Worm (Caenorhabditis elegans) whole organism, young adult: Measurements from ENCODE around the gene clec-63.

Experiments used
- B0019.2 ChIP-seq: fragments of 200-800 bp; sonication (Bioruptor generic); conservative IDR thresholded peaks from 2 replicates; pipeline ENCODE4 v1.3.6; 2022; ENCODE audit warnings: missing genetic modification reagents, missing genetic modification characterization, missing compliant biosample characterization
- B0035.1 ChIP-seq: sonication (generic microtip); optimal IDR thresholded peaks from 2 replicates; lab custom pipeline; 2016; ENCODE audit warnings: missing genetic modification characterization, mild to moderate bottlenecking, missing compliant biosample characterization, missing genotype, missing genetic modification reagents
- B0261.1 ChIP-seq: sonication (generic microtip); optimal IDR thresholded peaks from 2 replicates; lab custom pipeline; 2016; ENCODE audit warnings: mild to moderate bottlenecking, missing genetic modification characterization, moderate library complexity, missing compliant biosample characterization
- B0336.3 ChIP-seq: fragments of 200-800 bp; sonication (Bioruptor generic); IDR thresholded peaks from 2 replicates; pipeline ENCODE4 v1.3.6; 2022; ENCODE audit warnings: missing genetic modification characterization, missing compliant biosample characterization
- C06A6.2 ChIP-seq: fragments of 200-800 bp; sonication (Bioruptor generic); conservative IDR thresholded peaks from 2 replicates; pipeline ENCODE4 v1.3.6; 2022; ENCODE audit warnings: missing genetic modification characterization, missing compliant biosample characterization
- C17E4.6 ChIP-seq: fragments of 200-800 bp; sonication (Bioruptor generic); IDR thresholded peaks from 2 replicates; pipeline ENCODE4 v1.3.6; 2022; ENCODE audit warnings: missing genetic modification reagents, missing genetic modification characterization, missing compliant biosample characterization
- F10E7.11 ChIP-seq: sonication (generic microtip); optimal IDR thresholded peaks from 2 replicates; lab custom pipeline; 2017; ENCODE audit warnings: mild to moderate bottlenecking, missing genetic modification characterization, moderate library complexity, missing compliant biosample characterization
- F23B12.7 ChIP-seq: sonication (generic microtip); optimal IDR thresholded peaks from 2 replicates; lab custom pipeline; 2017; ENCODE audit warnings: missing genetic modification characterization, mild to moderate bottlenecking, missing compliant biosample characterization, antibody characterized with exemption, moderate library complexity; ENCODE audit not compliant: insufficient read depth
- F55B11.4 ChIP-seq: sonication (generic microtip); optimal IDR thresholded peaks from 2 replicates; lab custom pipeline; 2016; ENCODE audit warnings: missing compliant biosample characterization, missing genetic modification characterization, borderline replicate concordance; ENCODE audit not compliant: insufficient read depth
- F57A8.1 ChIP-seq: fragments of 200-800 bp; sonication (Bioruptor generic); optimal IDR thresholded peaks from 2 replicates; lab custom pipeline; 2018; ENCODE audit warnings: mild to moderate bottlenecking, missing genetic modification characterization, moderate library complexity, missing compliant biosample characterization
- K12H6.12 ChIP-seq: fragments of 200-800 bp; sonication (Bioruptor generic); optimal IDR thresholded peaks from 2 replicates; lab custom pipeline; 2018; ENCODE audit warnings: mild to moderate bottlenecking, missing genetic modification characterization, missing compliant biosample characterization
- T07F8.4 ChIP-seq: sonication (generic microtip); optimal IDR thresholded peaks from 2 replicates; lab custom pipeline; 2016; ENCODE audit warnings: mild to moderate bottlenecking, missing genetic modification characterization, moderate library complexity, missing compliant biosample characterization
- Y53F4B.3 ChIP-seq: fragments of 200-800 bp; sonication (Bioruptor generic); IDR thresholded peaks from 2 replicates; pipeline ENCODE4 v1.3.6; 2022; ENCODE audit warnings: missing genetic modification reagents, missing genetic modification characterization, missing compliant biosample characterization
- ZK185.1 ChIP-seq: sonication (generic microtip); optimal IDR thresholded peaks from 2 replicates; lab custom pipeline; 2016; ENCODE audit warnings: mild to moderate bottlenecking, missing genetic modification characterization, missing compliant biosample characterization; ENCODE audit not compliant: poor library complexity, severe bottlenecking
- ama-1 ChIP-seq, 3 experiments: fragments of 150-350 bp in 1 of 3; sonication (generic microtip) in 2 of 3; optimal IDR thresholded peaks; 2 replicates each; lab custom pipeline; 2014 to 2018; ENCODE audit warnings: missing biosample characterization in 2 of 3, missing genetic modification characterization in 2 of 3, missing genetic modification reagents in 2 of 3
- aptf-2 ChIP-seq: fragments of 200-800 bp; sonication (Bioruptor generic); conservative IDR thresholded peaks from 2 replicates; pipeline ENCODE4 v1.3.6; 2022; ENCODE audit warnings: missing genetic modification reagents, missing genetic modification characterization, missing compliant biosample characterization
- ccch-3 ChIP-seq: fragments of 200-800 bp; sonication (Bioruptor generic); optimal IDR thresholded peaks from 2 replicates; lab custom pipeline; 2018; ENCODE audit warnings: mild to moderate bottlenecking, missing genetic modification characterization, missing compliant biosample characterization
- cebp-2 ChIP-seq: fragments of 200-800 bp; sonication (Bioruptor generic); IDR thresholded peaks from 2 replicates; pipeline ENCODE4 v1.3.6; 2022; ENCODE audit warnings: missing genetic modification characterization, missing compliant biosample characterization
- ceh-79 ChIP-seq: sonication (generic microtip); optimal IDR thresholded peaks from 2 replicates; lab custom pipeline; 2017; ENCODE audit warnings: mild to moderate bottlenecking, missing genetic modification characterization, missing compliant biosample characterization
- chd-7 ChIP-seq: sonication (generic microtip); optimal IDR thresholded peaks from 2 replicates; lab custom pipeline; 2016; ENCODE audit warnings: mild to moderate bottlenecking, missing genetic modification characterization, moderate library complexity, missing compliant biosample characterization
- die-1 ChIP-seq: sonication (generic microtip); optimal IDR thresholded peaks from 2 replicates; lab custom pipeline; 2016; ENCODE audit warnings: missing genotype, mild to moderate bottlenecking, missing genetic modification characterization, missing compliant biosample characterization
- dox-1 ChIP-seq: fragments of 200-800 bp; sonication (Bioruptor generic); IDR thresholded peaks from 2 replicates; pipeline ENCODE4 v1.3.6; 2022; ENCODE audit warnings: missing genetic modification reagents, missing genetic modification characterization, missing compliant biosample characterization
- dpl-1 ChIP-seq: fragments of 150-350 bp; optimal IDR thresholded peaks from 2 replicates; lab custom pipeline; 2014; ENCODE audit warnings: missing biosample characterization, missing genetic modification reagents, missing genetic modification characterization
- efl-1 ChIP-seq: fragments of 150-350 bp; optimal IDR thresholded peaks from 2 replicates; lab custom pipeline; 2014; ENCODE audit warnings: missing biosample characterization, missing genetic modification reagents, missing genetic modification characterization
- egl-18 ChIP-seq: fragments of 200-800 bp; sonication (Bioruptor generic); IDR thresholded peaks from 2 replicates; pipeline ENCODE4 v1.3.6; 2022; ENCODE audit warnings: missing genetic modification reagents, missing genetic modification characterization, missing compliant biosample characterization
- fkh-3 ChIP-seq: sonication (generic microtip); optimal IDR thresholded peaks from 2 replicates; lab custom pipeline; 2016; ENCODE audit warnings: mild to moderate bottlenecking, missing genetic modification characterization, missing compliant biosample characterization
- him-1 ChIP-seq: sonication (generic microtip); optimal IDR thresholded peaks from 2 replicates; lab custom pipeline; 2016; ENCODE audit warnings: missing genotype, missing genetic modification reagents, missing genetic modification characterization, missing compliant biosample characterization
- hlh-12 ChIP-seq: sonication (generic microtip); optimal IDR thresholded peaks from 2 replicates; lab custom pipeline; 2016; ENCODE audit warnings: missing genetic modification characterization, missing compliant biosample characterization
- hmg-20 ChIP-seq: fragments of 200-800 bp; sonication (Bioruptor generic); IDR thresholded peaks from 2 replicates; pipeline ENCODE4 v1.3.6; 2022; ENCODE audit warnings: missing genetic modification reagents, missing genetic modification characterization, missing compliant biosample characterization
- hrde-1 ChIP-seq: sonication (generic microtip); optimal IDR thresholded peaks from 2 replicates; lab custom pipeline; 2016; ENCODE audit warnings: missing genetic modification characterization, mild to moderate bottlenecking, missing compliant biosample characterization, moderate library complexity, missing genotype, missing genetic modification reagents, borderline replicate concordance
- lag-1 ChIP-seq: fragments of 200-800 bp; sonication (Bioruptor generic); IDR thresholded peaks from 2 replicates; pipeline ENCODE4 v1.3.6; 2022; ENCODE audit warnings: missing genetic modification reagents, missing genetic modification characterization, missing compliant biosample characterization
- let-526 ChIP-seq: fragments of 200-800 bp; sonication (Bioruptor generic); IDR thresholded peaks from 2 replicates; pipeline ENCODE4 v1.3.6; 2022; ENCODE audit warnings: missing genetic modification reagents, missing genetic modification characterization, missing compliant biosample characterization
- lin-26 ChIP-seq: fragments of 200-800 bp; sonication (Bioruptor generic); IDR thresholded peaks from 2 replicates; pipeline ENCODE4 v1.3.6; 2022; ENCODE audit warnings: missing genetic modification reagents, missing genetic modification characterization, missing compliant biosample characterization
- mcd-1 ChIP-seq: fragments of 200-800 bp; sonication (Bioruptor generic); IDR thresholded peaks from 2 replicates; pipeline ENCODE4 v1.3.6; 2022; ENCODE audit warnings: missing genetic modification reagents, missing genetic modification characterization, missing compliant biosample characterization
- nfya-2 ChIP-seq: fragments of 200-800 bp; sonication (Bioruptor generic); IDR thresholded peaks from 2 replicates; pipeline ENCODE4 v1.3.6; 2022; ENCODE audit warnings: missing genetic modification reagents, missing genetic modification characterization, missing compliant biosample characterization
- nfyb-1 ChIP-seq: fragments of 200-800 bp; sonication (Bioruptor generic); IDR thresholded peaks from 2 replicates; pipeline ENCODE4 v1.3.6; 2022; ENCODE audit warnings: missing genetic modification reagents, missing genetic modification characterization, missing compliant biosample characterization
- nhr-120 ChIP-seq: fragments of 200-800 bp; sonication (Bioruptor generic); IDR thresholded peaks from 2 replicates; pipeline ENCODE4 v1.3.6; 2022; ENCODE audit warnings: missing genetic modification characterization, missing compliant biosample characterization
- pbrm-1 ChIP-seq: fragments of 200-800 bp; sonication (Bioruptor generic); IDR thresholded peaks from 2 replicates; pipeline ENCODE4 v1.3.6; 2022; ENCODE audit warnings: missing genetic modification reagents, missing genetic modification characterization, missing compliant biosample characterization
- rpc-1 ChIP-seq, 2 experiments: fragments of 150-350 bp in 1 of 2; sonication (generic microtip) in 1 of 2; optimal IDR thresholded peaks; 2 replicates each; lab custom pipeline; 2014 to 2018; ENCODE audit warnings: missing biosample characterization in 1 of 2, missing genetic modification characterization in 1 of 2, missing genetic modification reagents in 1 of 2, missing genotype in 1 of 2
- sdz-38 ChIP-seq: sonication (generic microtip); optimal IDR thresholded peaks from 2 replicates; lab custom pipeline; 2016; ENCODE audit warnings: missing genotype, missing genetic modification characterization, missing compliant biosample characterization
- snpc-1.3 ChIP-seq: sonication (generic microtip); optimal IDR thresholded peaks from 2 replicates; lab custom pipeline; 2017; ENCODE audit warnings: missing genetic modification characterization, mild to moderate bottlenecking, missing compliant biosample characterization, antibody characterized with exemption, moderate library complexity, missing genotype, missing genetic modification reagents; ENCODE audit not compliant: insufficient read depth
- tbp1 ChIP-seq: fragments of 200-800 bp; sonication (Bioruptor generic); optimal IDR thresholded peaks from 2 replicates; lab custom pipeline; 2018; ENCODE audit warnings: mild to moderate bottlenecking, missing genetic modification characterization, missing compliant biosample characterization
- xnd-1 ChIP-seq: sonication (generic microtip); optimal IDR thresholded peaks from 2 replicates; lab custom pipeline; 2016; ENCODE audit warnings: missing genotype, missing genetic modification reagents, missing genetic modification characterization, missing compliant biosample characterization
- ztf-18 ChIP-seq: sonication (generic microtip); optimal IDR thresholded peaks from 2 replicates; lab custom pipeline; 2016; ENCODE audit warnings: missing genotype, mild to moderate bottlenecking, missing genetic modification characterization, missing compliant biosample characterization
- ztf-22 ChIP-seq: fragments of 200-800 bp; sonication (Bioruptor generic); optimal IDR thresholded peaks from 2 replicates; lab custom pipeline; 2018; ENCODE audit warnings: mild to moderate bottlenecking, missing genetic modification characterization, moderate library complexity, missing compliant biosample characterization
- ztf-28 ChIP-seq: fragments of 200-800 bp; sonication (Bioruptor generic); IDR thresholded peaks from 2 replicates; pipeline ENCODE4 v1.3.6; 2022; ENCODE audit warnings: missing genetic modification reagents, missing genetic modification characterization, missing compliant biosample characterization
- ztf-6 ChIP-seq: fragments of 200-800 bp; sonication (Bioruptor generic); IDR thresholded peaks from 2 replicates; pipeline ENCODE4 v1.3.6; 2022; ENCODE audit warnings: missing genetic modification reagents, missing genetic modification characterization, missing compliant biosample characterization

The clec-63 gene

ce11 chrII:12944587-12945126 lies 49.2 kb downstream of the clec-63 start (continued):
- TF ChIP-seq ztf-6 (GFP tag; lab: Robert Waterston, UW) (peak; percentile 56; the same call in 1 of the 2 replicates), egl-18 (peak; percentile 70; the same call in 1 of the 2 replicates), chd-7 (tag; lab: Kevin White, UChicago) (peak; percentile 97), C06A6.2 (GFP tag; lab: Robert Waterston, UW) (peak; percentile 88), hrde-1 (tag; lab: Kevin White, UChicago) (peak; percentile 96), sdz-38 (tag; lab: Kevin White, UChicago) (peak; percentile 71), B0261.1 (tag; lab: Kevin White, UChicago) (peak; percentile 52), tbp1 (GFP tag; lab: Kevin White, UChicago) (peak; percentile 83), K12H6.12 (peak; percentile 89), B0035.1 (tag; lab: Kevin White, UChicago) (peak; percentile 89), aptf-2 (GFP tag; lab: Robert Waterston, UW) (peak; percentile 77; the same call in 1 of the 2 replicates), Y53F4B.3 (GFP tag; lab: Robert Waterston, UW) (peak; percentile 80), xnd-1 (peak; percentile 67), hlh-12 (tag; lab: Kevin White, UChicago) (peak; percentile 24), dpl-1 (peak; percentile 53), F55B11.4 (tag; lab: Kevin White, UChicago) (no peak), lin-26 (GFP tag; lab: Robert Waterston, UW) (peak; percentile 96), efl-1 (GFP tag; lab: Kevin White, UChicago) (peak; percentile 28), cebp-2 (GFP tag; lab: Robert Waterston, UW) (peak; percentile 54; the same call in 1 of the 2 replicates), hmg-20 (peak; percentile 87), F23B12.7 (tag; lab: Kevin White, UChicago) (peak; percentile 95), ZK185.1 (tag; lab: Kevin White, UChicago) (peak; percentile 91), ztf-18 (tag; lab: Kevin White, UChicago) (peak; percentile 85), pbrm-1 (peak; percentile 99), nhr-120 (GFP tag; lab: Robert Waterston, UW) (peak; percentile 39; the same call in 1 of the 2 replicates), nfya-2 (GFP tag; lab: Robert Waterston, UW) (no peak), lag-1 (GFP tag; lab: Robert Waterston, UW) (no peak), ccch-3 (peak; percentile 60), die-1 (tag; lab: Kevin White, UChicago) (peak; percentile 92), T07F8.4 (tag; lab: Kevin White, UChicago) (peak; percentile 87), F57A8.1 (GFP tag; lab: Kevin White, UChicago) (peak; percentile 68), mcd-1 (GFP tag; lab: Robert Waterston, UW) (peak; percentile 95), ceh-79 (tag; lab: Kevin White, UChicago) (peak; percentile 84), dox-1 (GFP tag; lab: Robert Waterston, UW) (peak; percentile 99), rpc-1 (optimal IDR thresholded peaks at IDR 0.05; lab: Kevin White, UChicago) (peak; percentile 38), rpc-1 (tag; optimal IDR thresholded peaks at IDR 0.05; lab: Kevin White, UChicago) (peak; percentile 18), ztf-28 (GFP tag; lab: Robert Waterston, UW) (peak; percentile 90), B0336.3 (GFP tag; lab: Robert Waterston, UW) (peak; percentile 100), ama-1 (optimal IDR thresholded peaks at IDR 0.05; lab: Kevin White, UChicago) (peak; percentile 100), ama-1 (GFP tag; optimal IDR thresholded peaks at IDR 0.05; lab: Kevin White, UChicago) (peak; percentile 71 to 77), fkh-3 (tag; lab: Kevin White, UChicago) (peak; percentile 92), snpc-1.3 (tag; lab: Kevin White, UChicago) (peak; percentile 96), B0019.2 (GFP tag; lab: Robert Waterston, UW) (peak; percentile 76), him-1 (tag; lab: Kevin White, UChicago) (peak; percentile 95), F10E7.11 (peak; percentile 98), C17E4.6 (GFP tag; lab: Robert Waterston, UW) (peak; percentile 85), let-526 (peak; percentile 73), nfyb-1 (GFP tag; lab: Robert Waterston, UW) (peak; percentile 97), ztf-22 (GFP tag; lab: Kevin White, UChicago) (peak; percentile 92)
